Fruit fly (Drosophila melanogaster): ENCODE data around the gene Faf2.

The Faf2 gene

DNA sequence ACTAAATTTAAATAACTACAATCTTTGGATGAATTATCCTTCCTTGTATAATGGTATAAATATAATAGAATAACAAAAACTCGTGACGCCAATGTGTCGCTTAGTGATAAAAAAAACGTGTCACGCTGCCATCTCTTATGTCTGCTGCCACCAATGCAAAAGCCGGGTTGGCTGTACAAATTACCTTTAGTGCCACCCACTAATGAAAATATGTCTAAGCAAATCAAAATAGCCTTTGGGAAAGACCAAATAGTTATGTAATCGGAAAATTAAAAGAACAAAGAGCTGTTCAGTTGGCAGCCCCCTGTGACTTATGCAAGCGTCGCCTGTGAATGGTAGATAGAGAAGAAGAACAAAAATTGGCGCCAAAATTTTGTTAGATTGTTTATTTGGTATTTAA, 19.1 kb downstream of the Faf2 start, which contains the start of gene CG10336 (continued):
- no peak for TF ChIP-seq Mrtf (GFP tag; IDR thresholded peaks at IDR 0.05)
- TF ChIP-seq CG15696 (tag; optimal IDR thresholded peaks at IDR 0.05), result no peak
- peak; percentile 61 for TF ChIP-seq Scr (GFP tag; IDR thresholded peaks at IDR 0.05; ENCODE audit: partially characterized antibody)
- TF ChIP-seq CG3838 (GFP tag; optimal IDR thresholded peaks at IDR 0.05), result no peak
- TF ChIP-seq Lhr (GFP tag; optimal IDR thresholded peaks at IDR 0.05), result peak; percentile 9
- TF ChIP-seq CG9932 (GFP tag; IDR thresholded peaks at IDR 0.05), result peak; percentile 36; the same call in 1 of the 2 replicates
- TF ChIP-seq CG4404 (GFP tag; IDR thresholded peaks at IDR 0.05), result no peak
- no peak for TF ChIP-seq CG3281 (GFP tag; optimal IDR thresholded peaks at IDR 0.05)
- TF ChIP-seq CG17612 (GFP tag; IDR thresholded peaks at IDR 0.05), result no peak
- TF ChIP-seq croc (GFP tag; conservative IDR thresholded peaks at IDR 0.05), result no peak
- TF ChIP-seq CG16863 (GFP tag; optimal IDR thresholded peaks at IDR 0.05), result no peak
- TF ChIP-seq CG17385 (GFP tag; optimal IDR thresholded peaks at IDR 0.05), result peak; percentile 99
- no peak for TF ChIP-seq crol (GFP tag; IDR thresholded peaks at IDR 0.05)
- no peak; the same call in 2 of the 3 replicates for TF ChIP-seq CG14860 (GFP tag; IDR thresholded peaks at IDR 0.05; ENCODE audit: partially characterized antibody)
- no peak for TF ChIP-seq CG9727 (GFP tag; optimal IDR thresholded peaks at IDR 0.05)
- TF ChIP-seq usp (GFP tag; optimal IDR thresholded peaks at IDR 0.05), result no peak
- TF ChIP-seq Camta (GFP tag; optimal IDR thresholded peaks at IDR 0.05), result no peak
- TF ChIP-seq Rfx (GFP tag; IDR thresholded peaks at IDR 0.05), result peak; percentile 18; the same call in 1 of the 2 replicates
- peak; percentile 49 for TF ChIP-seq yki (optimal IDR thresholded peaks at IDR 0.05)
- peak; percentile 34 for TF ChIP-seq sug (tag; optimal IDR thresholded peaks at IDR 0.05)
- TF ChIP-seq Ssrp (tag; optimal IDR thresholded peaks at IDR 0.05), result no peak
- peak; percentile 75 for TF ChIP-seq Dll (GFP tag; IDR thresholded peaks at IDR 0.05; ENCODE audit: partially characterized antibody)
- TF ChIP-seq nerfin-1 (tag; optimal IDR thresholded peaks at IDR 0.05), result no peak
- TF ChIP-seq Atf6 (GFP tag; IDR thresholded peaks at IDR 0.05), result no peak
- no peak for TF ChIP-seq kni (GFP tag; optimal IDR thresholded peaks at IDR 0.05)
- no peak for TF ChIP-seq CG13296 (GFP tag; optimal IDR thresholded peaks at IDR 0.05)
- TF ChIP-seq hkb (optimal IDR thresholded peaks at IDR 0.05), result no peak
- no peak for TF ChIP-seq hkb (GFP tag; IDR thresholded peaks at IDR 0.05)
- TF ChIP-seq ap (GFP tag; IDR thresholded peaks at IDR 0.05), result no peak
- TF ChIP-seq CG6791 (GFP tag; IDR thresholded peaks at IDR 0.05; ENCODE audit: partially characterized antibody), result peak; percentile 56; the same call in 2 of the 3 replicates
- TF ChIP-seq fd96Cb (tag; optimal IDR thresholded peaks at IDR 0.05), result no peak
- TF ChIP-seq CG34224 (GFP tag; IDR thresholded peaks at IDR 0.05; ENCODE audit: partially characterized antibody), result peak; percentile 47
- TF ChIP-seq BEAF-32 (GFP tag; optimal IDR thresholded peaks at IDR 0.05), result peak; percentile 16
- TF ChIP-seq CG4617 (GFP tag; optimal IDR thresholded peaks at IDR 0.05; ENCODE audit: borderline replicate concordance), result peak; percentile 29
- no peak for TF ChIP-seq Gsc (GFP tag; IDR thresholded peaks at IDR 0.05)
- TF ChIP-seq gce (GFP tag; IDR thresholded peaks at IDR 0.05), result no peak
- TF ChIP-seq crp (GFP tag; optimal IDR thresholded peaks at IDR 0.05), result peak in 1 of 2 experiments; percentile 10
- no peak for TF ChIP-seq lilli (GFP tag; optimal IDR thresholded peaks at IDR 0.05)
- peak; percentile 57; the same call in 1 of the 3 replicates for TF ChIP-seq zen2 (GFP tag; IDR thresholded peaks at IDR 0.05; ENCODE audit: partially characterized antibody)
- no peak for TF ChIP-seq CG11247 (GFP tag; IDR thresholded peaks at IDR 0.05)
- peak; percentile 98 for TF ChIP-seq trem (tag; optimal IDR thresholded peaks at IDR 0.05)
- TF ChIP-seq Sin3A (optimal IDR thresholded peaks at IDR 0.05), result peak; percentile 49
- TF ChIP-seq Meics (GFP tag; optimal IDR thresholded peaks at IDR 0.05), result no peak
- TF ChIP-seq tio (GFP tag; optimal IDR thresholded peaks at IDR 0.05), result no peak
- no peak for TF ChIP-seq CG11723 (GFP tag; optimal IDR thresholded peaks at IDR 0.05)
- no peak for TF ChIP-seq tup (GFP tag; optimal IDR thresholded peaks at IDR 0.05)
- TF ChIP-seq eyg (GFP tag; optimal IDR thresholded peaks at IDR 0.05), result no peak
- no peak for TF ChIP-seq CG7271 (tag; optimal IDR thresholded peaks at IDR 0.05)
- no peak for TF ChIP-seq ro (GFP tag; IDR thresholded peaks at IDR 0.05)
- TF ChIP-seq CG17802 (tag; optimal IDR thresholded peaks at IDR 0.05), result no peak
- TF ChIP-seq row (GFP tag; IDR thresholded peaks at IDR 0.05), result peak; percentile 74
